Worm (Caenorhabditis elegans) whole organism, L2 larva: Measurements from ENCODE around the gene coh-4.

Experiments used
- C34F6.9 ChIP-seq: fragments of 150-350 bp; optimal IDR thresholded peaks from 2 replicates; lab custom pipeline; 2014; ENCODE audit warnings: missing biosample characterization, missing genetic modification characterization
- F13H6.1 ChIP-seq: sonication (generic microtip); optimal IDR thresholded peaks from 2 replicates; lab custom pipeline; 2016; ENCODE audit warnings: missing genetic modification characterization, missing compliant biosample characterization
- R02D3.7 ChIP-seq: fragments of 150-350 bp; optimal IDR thresholded peaks from 2 replicates; lab custom pipeline; 2014; ENCODE audit warnings: missing biosample characterization, missing genetic modification characterization
- Y55F3AM.14 ChIP-seq: fragments of 200-800 bp; sonication (Bioruptor generic); optimal IDR thresholded peaks from 2 replicates; lab custom pipeline; 2018; ENCODE audit warnings: mild to moderate bottlenecking, missing genetic modification characterization, missing compliant biosample characterization
- ZK546.5 ChIP-seq: sonication (generic microtip); optimal IDR thresholded peaks from 2 replicates; lab custom pipeline; 2017; ENCODE audit warnings: missing biosample characterization, missing genetic modification characterization
- aly-2 ChIP-seq: fragments of 150-350 bp; optimal IDR thresholded peaks from 2 replicates; lab custom pipeline; 2014; ENCODE audit warnings: missing biosample characterization, missing genetic modification characterization
- ama-1 ChIP-seq: fragments of 150-350 bp; optimal IDR thresholded peaks from 2 replicates; lab custom pipeline; 2018; ENCODE audit warnings: inconsistent platforms
- blmp-1 ChIP-seq: sonication (generic microtip); optimal IDR thresholded peaks from 2 replicates; lab custom pipeline; 2017; ENCODE audit warnings: missing genetic modification characterization, mild to moderate bottlenecking, missing compliant biosample characterization, antibody characterized with exemption, moderate library complexity; ENCODE audit not compliant: insufficient read depth
- ceh-16 ChIP-seq: fragments of 150-350 bp; optimal IDR thresholded peaks from 2 replicates; lab custom pipeline; 2014; ENCODE audit warnings: missing biosample characterization, missing genetic modification characterization
- ceh-82 ChIP-seq: fragments of 150-350 bp; optimal IDR thresholded peaks from 2 replicates; lab custom pipeline; 2014; ENCODE audit warnings: missing biosample characterization, missing genetic modification characterization
- crh-2 ChIP-seq: sonication (generic microtip); optimal IDR thresholded peaks from 2 replicates; lab custom pipeline; 2017; ENCODE audit warnings: missing biosample characterization, missing genetic modification characterization
- dmd-4 ChIP-seq: sonication (generic microtip); optimal IDR thresholded peaks from 2 replicates; lab custom pipeline; 2017; ENCODE audit warnings: missing biosample characterization, missing genetic modification characterization
- egl-27 ChIP-seq: sonication (generic microtip); optimal IDR thresholded peaks from 3 replicates; lab custom pipeline; 2017; ENCODE audit warnings: missing biosample characterization, missing genetic modification reagents, missing genetic modification characterization
- elt-1 ChIP-seq: fragments of 150-350 bp; optimal IDR thresholded peaks from 2 replicates; lab custom pipeline; 2014; ENCODE audit warnings: missing biosample characterization, missing genetic modification characterization
- fos-1 ChIP-seq: fragments of 150-350 bp; optimal IDR thresholded peaks from 2 replicates; lab custom pipeline; 2014; ENCODE audit warnings: missing biosample characterization, missing genetic modification characterization
- gmeb-1 ChIP-seq: fragments of 150-350 bp; optimal IDR thresholded peaks from 2 replicates; lab custom pipeline; 2014; ENCODE audit warnings: missing biosample characterization, missing genetic modification characterization
- lin-13 ChIP-seq: fragments of 150-350 bp; optimal IDR thresholded peaks from 2 replicates; lab custom pipeline; 2014; ENCODE audit warnings: missing biosample characterization, missing genetic modification reagents, missing genetic modification characterization
- lin-39 ChIP-seq: fragments of 150-350 bp; optimal IDR thresholded peaks from 2 replicates; lab custom pipeline; 2014; ENCODE audit warnings: missing biosample characterization, missing genetic modification reagents, missing genetic modification characterization
- lsy-2 ChIP-seq, 2 experiments: fragments of 150-350 bp in 1 of 2; sonication (generic microtip) in 1 of 2; optimal IDR thresholded peaks; 2 replicates each; lab custom pipeline; 2014 to 2017; ENCODE audit warnings: missing biosample characterization in 2 of 2, missing genetic modification characterization in 2 of 2
- mab-5 ChIP-seq: fragments of 150-350 bp; optimal IDR thresholded peaks from 2 replicates; lab custom pipeline; 2014; ENCODE audit warnings: missing biosample characterization, missing genetic modification characterization
- mbf-1 ChIP-seq: sonication (generic microtip); optimal IDR thresholded peaks from 2 replicates; lab custom pipeline; 2017; ENCODE audit warnings: missing biosample characterization, missing genetic modification characterization
- mdl-1 ChIP-seq, 2 experiments: fragments of 150-350 bp in 1 of 2; sonication (generic microtip) in 1 of 2; optimal IDR thresholded peaks; 2 replicates each; lab custom pipeline; 2017; ENCODE audit warnings: missing biosample characterization in 2 of 2, missing genetic modification characterization in 2 of 2
- nhr-10 ChIP-seq: sonication (generic microtip); optimal IDR thresholded peaks from 2 replicates; lab custom pipeline; 2017; ENCODE audit warnings: missing biosample characterization, missing genetic modification characterization
- nhr-12 ChIP-seq: fragments of 150-350 bp; optimal IDR thresholded peaks from 2 replicates; lab custom pipeline; 2014; ENCODE audit warnings: missing biosample characterization, missing genetic modification characterization
- nhr-129 ChIP-seq: fragments of 150-350 bp; optimal IDR thresholded peaks from 2 replicates; lab custom pipeline; 2014; ENCODE audit warnings: missing biosample characterization, missing genetic modification characterization
- nhr-21 ChIP-seq: fragments of 150-350 bp; optimal IDR thresholded peaks from 2 replicates; lab custom pipeline; 2014; ENCODE audit warnings: missing biosample characterization, missing genetic modification characterization
- nhr-23 ChIP-seq: fragments of 150-350 bp; optimal IDR thresholded peaks from 2 replicates; lab custom pipeline; 2014; ENCODE audit warnings: missing biosample characterization, missing genetic modification reagents, missing genetic modification characterization
- nhr-237 ChIP-seq: fragments of 150-350 bp; optimal IDR thresholded peaks from 2 replicates; lab custom pipeline; 2014; ENCODE audit warnings: missing biosample characterization, missing genetic modification characterization
- nhr-25 ChIP-seq: fragments of 150-350 bp; sonication (generic microtip); optimal IDR thresholded peaks from 3 replicates; lab custom pipeline; 2014; ENCODE audit warnings: missing biosample characterization, missing genetic modification characterization
- nhr-6 ChIP-seq: fragments of 150-350 bp; optimal IDR thresholded peaks from 2 replicates; lab custom pipeline; 2014; ENCODE audit warnings: missing biosample characterization, missing genetic modification characterization
- peb-1 ChIP-seq: fragments of 150-350 bp; optimal IDR thresholded peaks from 2 replicates; lab custom pipeline; 2014; ENCODE audit warnings: missing biosample characterization, missing genetic modification characterization
- sem-4 ChIP-seq: fragments of 150-350 bp; optimal IDR thresholded peaks from 2 replicates; lab custom pipeline; 2014; ENCODE audit warnings: missing biosample characterization, missing genetic modification reagents, missing genetic modification characterization
- skn-1 ChIP-seq: sonication (generic microtip); optimal IDR thresholded peaks from 2 replicates; lab custom pipeline; 2017; ENCODE audit warnings: missing biosample characterization, missing genetic modification characterization
- sma-3 ChIP-seq: sonication (generic microtip); optimal IDR thresholded peaks from 2 replicates; lab custom pipeline; 2016; ENCODE audit warnings: missing genetic modification reagents, missing genetic modification characterization, missing compliant biosample characterization
- sma-9 ChIP-seq, 2 experiments: fragments of 150-350 bp in 1 of 2; sonication (generic microtip) in 1 of 2; optimal IDR thresholded peaks; 2 replicates each; lab custom pipeline; 2014 to 2016; ENCODE audit warnings: missing genetic modification characterization in 2 of 2, mild to moderate bottlenecking in 1 of 2, missing biosample characterization in 1 of 2, missing compliant biosample characterization in 1 of 2, missing genetic modification reagents in 1 of 2, moderate library complexity in 1 of 2
- snpc-4 ChIP-seq: fragments of 150-350 bp; optimal IDR thresholded peaks from 2 replicates; lab custom pipeline; 2014; ENCODE audit warnings: missing biosample characterization, missing genetic modification characterization
- unc-39 ChIP-seq: fragments of 150-350 bp; optimal IDR thresholded peaks from 2 replicates; lab custom pipeline; 2014; ENCODE audit warnings: missing biosample characterization, missing genetic modification characterization
- unc-55 ChIP-seq: fragments of 150-350 bp; sonication (generic microtip); optimal IDR thresholded peaks from 3 replicates; lab custom pipeline; 2014; ENCODE audit warnings: missing biosample characterization, missing genetic modification reagents, missing genetic modification characterization
- zag-1 ChIP-seq: fragments of 150-350 bp; optimal IDR thresholded peaks from 2 replicates; lab custom pipeline; 2014; ENCODE audit warnings: missing biosample characterization, missing genetic modification characterization
- ztf-1 ChIP-seq: fragments of 200-800 bp; sonication (Bioruptor generic); conservative IDR thresholded peaks from 2 replicates; pipeline ENCODE4 v1.3.6; 2022; ENCODE audit warnings: missing genetic modification characterization, missing compliant biosample characterization
- ztf-11 ChIP-seq: sonication (generic microtip); optimal IDR thresholded peaks from 2 replicates; lab custom pipeline; 2017; ENCODE audit warnings: missing biosample characterization, missing genetic modification characterization

coh-4 gene

DNA sequence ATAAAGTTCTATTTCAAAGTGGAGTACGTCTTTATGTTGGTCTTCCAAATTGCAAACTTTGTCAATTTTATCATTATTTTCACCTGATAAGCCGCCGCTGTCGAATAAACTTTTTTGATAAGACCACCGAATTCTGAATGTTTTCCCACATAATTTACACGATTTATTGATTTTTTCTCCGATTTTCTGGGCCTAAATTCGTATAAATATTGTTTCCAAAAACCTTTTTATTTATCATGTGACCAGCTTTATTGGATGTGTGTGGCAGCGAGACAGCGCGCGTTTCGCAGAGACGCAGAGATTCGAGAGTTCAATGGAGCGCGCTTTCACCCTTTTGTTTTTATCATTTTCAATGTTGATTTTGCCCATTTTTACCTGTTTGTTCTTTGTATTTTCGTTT is 32.4 kb downstream of the coh-4 start (continued):
- TF ChIP-seq nhr-25 (tag; lab: Kevin White, UChicago): peak; percentile 91
- TF ChIP-seq skn-1 (tag; lab: Kevin White, UChicago): no peak
- peak; percentile 78 for TF ChIP-seq sma-3 (GFP tag; lab: Kevin White, UChicago)
- peak; percentile 89 for TF ChIP-seq sma-9 (GFP tag; optimal IDR thresholded peaks at IDR 0.05; lab: Kevin White, UChicago)
- no peak for TF ChIP-seq sma-9 (tag; optimal IDR thresholded peaks at IDR 0.05; lab: Kevin White, UChicago)
- no peak for TF ChIP-seq R02D3.7 (tag; lab: Kevin White, UChicago)
- no peak for TF ChIP-seq ztf-1 (GFP tag; lab: Robert Waterston, UW)
- TF ChIP-seq nhr-10: no peak
- TF ChIP-seq aly-2 (tag; lab: Kevin White, UChicago): no peak
- TF ChIP-seq, all 48 proteins: peak for 23

DNA sequence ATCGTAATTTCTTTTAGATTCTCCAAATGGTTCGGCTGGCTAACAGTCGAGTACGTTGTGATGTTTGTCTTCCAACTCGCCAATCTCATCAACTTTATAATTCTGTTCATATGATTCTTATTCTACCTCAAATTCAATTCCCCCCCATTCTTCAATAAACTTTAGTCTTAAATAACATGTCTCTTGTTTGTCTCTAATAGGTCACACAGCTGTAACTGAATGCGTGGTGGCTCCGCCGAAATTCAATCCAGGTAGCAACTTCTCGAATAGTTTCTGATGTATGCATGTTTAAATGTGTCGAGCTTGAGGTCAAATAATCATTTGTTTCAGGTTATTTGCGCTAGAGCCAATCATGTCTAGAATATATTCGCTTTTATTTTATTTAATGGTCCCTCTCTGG is 36.8 kb downstream of the coh-4 start, which contains the start of gene lgc-29:
TSS of gene lgc-29 (plus strand) at position 301 of the 400 bp plus-strand sequence.
- no peak for TF ChIP-seq nhr-237 (tag; lab: Kevin White, UChicago)
- TF ChIP-seq mbf-1 (tag; lab: Kevin White, UChicago): no peak
- no peak for TF ChIP-seq nhr-6 (tag; lab: Kevin White, UChicago)
- no peak for TF ChIP-seq ceh-82 (tag; lab: Kevin White, UChicago)
- no peak for TF ChIP-seq R02D3.7 (tag; lab: Kevin White, UChicago)
- TF ChIP-seq nhr-23: no peak
- no peak for TF ChIP-seq Y55F3AM.14 (GFP tag; lab: Kevin White, UChicago)
- no peak for TF ChIP-seq peb-1
- no peak for TF ChIP-seq ceh-16 (tag; lab: Kevin White, UChicago)
- TF ChIP-seq nhr-12 (tag; lab: Kevin White, UChicago): no peak
- no peak for TF ChIP-seq dmd-4 (tag; lab: Kevin White, UChicago)
- TF ChIP-seq aly-2 (tag; lab: Kevin White, UChicago): no peak
- TF ChIP-seq nhr-10: no peak
- TF ChIP-seq sma-9 (GFP tag; optimal IDR thresholded peaks at IDR 0.05; lab: Kevin White, UChicago): no peak
- TF ChIP-seq sma-9 (tag; optimal IDR thresholded peaks at IDR 0.05; lab: Kevin White, UChicago): no peak
- no peak for TF ChIP-seq crh-2 (tag; lab: Kevin White, UChicago)
- TF ChIP-seq ZK546.5 (tag; lab: Kevin White, UChicago): no peak
- TF ChIP-seq, all 48 proteins: peak for 0

DNA sequence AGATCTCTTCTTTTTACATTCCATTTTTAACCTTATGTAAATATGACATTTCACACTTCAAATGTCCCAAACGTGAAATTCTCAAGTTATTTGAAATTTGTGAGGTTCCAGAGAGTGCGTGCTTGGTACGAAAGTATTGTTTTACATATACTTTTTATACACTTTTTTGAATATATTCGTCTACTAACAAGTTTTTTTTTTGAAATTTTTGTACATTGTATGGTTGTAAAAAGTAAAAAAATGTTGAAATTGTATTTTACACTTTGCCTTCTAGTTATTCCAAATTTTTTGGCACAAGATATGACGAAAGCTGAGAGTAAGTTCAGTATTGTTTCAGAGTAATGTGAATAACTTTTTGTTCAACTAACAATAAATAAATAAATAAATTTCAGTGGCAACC is 40.7 kb downstream of the coh-4 start, which contains the start of gene lgc-1:
TSS of gene lgc-1 (plus strand) at position 301 of the 400 bp plus-strand sequence.
- TF ChIP-seq sma-3 (GFP tag; lab: Kevin White, UChicago): no peak
- TF ChIP-seq sem-4: no peak
- TF ChIP-seq Y55F3AM.14 (GFP tag; lab: Kevin White, UChicago): no peak
- no peak for TF ChIP-seq crh-2 (tag; lab: Kevin White, UChicago)
- TF ChIP-seq lin-39 (tag; lab: Kevin White, UChicago): no peak
- TF ChIP-seq mdl-1 (tag; optimal IDR thresholded peaks at IDR 0.05; lab: Kevin White, UChicago): no peak
- no peak for TF ChIP-seq nhr-12 (tag; lab: Kevin White, UChicago)
- no peak for TF ChIP-seq unc-39 (tag; lab: Kevin White, UChicago)
- TF ChIP-seq fos-1 (tag; lab: Kevin White, UChicago): no peak
- no peak for TF ChIP-seq nhr-21
- no peak for TF ChIP-seq ceh-82 (tag; lab: Kevin White, UChicago)
- no peak for TF ChIP-seq R02D3.7 (tag; lab: Kevin White, UChicago)
- TF ChIP-seq blmp-1 (tag; lab: Kevin White, UChicago): no peak
- TF ChIP-seq lsy-2 (tag; optimal IDR thresholded peaks at IDR 0.05; lab: Kevin White, UChicago): no peak
- no peak for TF ChIP-seq sma-9 (GFP tag; optimal IDR thresholded peaks at IDR 0.05; lab: Kevin White, UChicago)
- no peak for TF ChIP-seq sma-9 (tag; optimal IDR thresholded peaks at IDR 0.05; lab: Kevin White, UChicago)
- no peak for TF ChIP-seq unc-55 (GFP tag; lab: Kevin White, UChicago)

DNA sequence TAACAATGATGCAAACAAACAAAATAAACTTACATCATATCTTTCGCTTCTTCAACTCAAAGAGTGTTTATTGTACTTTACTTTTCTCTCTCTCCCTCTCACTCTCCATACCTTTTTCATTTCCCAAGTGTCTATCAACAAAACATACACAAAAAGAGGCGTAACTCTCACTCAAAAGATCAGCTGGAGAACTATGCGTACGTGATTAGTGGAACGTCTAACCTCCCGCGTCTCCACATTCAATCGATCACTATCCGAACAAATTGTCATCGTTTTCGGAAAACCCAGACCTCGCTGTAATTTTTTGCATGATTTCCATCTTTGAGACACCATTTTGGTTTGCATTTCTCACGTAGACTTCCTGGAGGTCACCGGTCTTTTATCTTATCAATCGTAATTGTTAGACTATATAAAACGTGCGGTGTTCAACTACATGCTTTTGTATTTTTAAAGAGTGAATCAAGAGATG is 43.9 kb downstream of the coh-4 start, which contains the start of gene nhr-57:
TSS of gene nhr-57 (plus strand) at position 419 of the 469 bp plus-strand sequence.
- peak; percentile 73 for TF ChIP-seq fos-1 (tag; lab: Kevin White, UChicago)
- peak in 1 of 2 experiments; percentile 40 for TF ChIP-seq mdl-1 (tag; optimal IDR thresholded peaks at IDR 0.05; lab: Kevin White, UChicago)
- TF ChIP-seq Y55F3AM.14 (GFP tag; lab: Kevin White, UChicago): peak; percentile 86
- TF ChIP-seq sma-3 (GFP tag; lab: Kevin White, UChicago): peak; percentile 89
- TF ChIP-seq sem-4: peak; percentile 61
- TF ChIP-seq elt-1 (tag; lab: Kevin White, UChicago): no peak
- no peak for TF ChIP-seq ztf-11
- peak; percentile 87 for TF ChIP-seq nhr-21
- peak; percentile 51 for TF ChIP-seq crh-2 (tag; lab: Kevin White, UChicago)
- peak; percentile 67 for TF ChIP-seq nhr-6 (tag; lab: Kevin White, UChicago)
- TF ChIP-seq mab-5: no peak
- peak; percentile 93 for TF ChIP-seq sma-9 (GFP tag; optimal IDR thresholded peaks at IDR 0.05; lab: Kevin White, UChicago)
- no peak for TF ChIP-seq sma-9 (tag; optimal IDR thresholded peaks at IDR 0.05; lab: Kevin White, UChicago)
- TF ChIP-seq snpc-4: no peak
- peak; percentile 31 for TF ChIP-seq lin-13 (GFP tag; lab: Kevin White, UChicago)
- peak; percentile 62 for TF ChIP-seq gmeb-1 (tag; lab: Kevin White, UChicago)
- peak; percentile 86 for TF ChIP-seq nhr-25 (tag; lab: Kevin White, UChicago)
- TF ChIP-seq zag-1: no peak
- TF ChIP-seq C34F6.9: peak; percentile 51
- TF ChIP-seq blmp-1 (tag; lab: Kevin White, UChicago): peak; percentile 72
- TF ChIP-seq F13H6.1 (tag; lab: Kevin White, UChicago): peak; percentile 82
- peak; percentile 72 for TF ChIP-seq skn-1 (tag; lab: Kevin White, UChicago)
- no peak for TF ChIP-seq nhr-23
- TF ChIP-seq unc-55 (GFP tag; lab: Kevin White, UChicago): peak; percentile 19
- TF ChIP-seq ama-1 (lab: Kevin White, UChicago): no peak
- peak; percentile 60 for TF ChIP-seq egl-27
- no peak for TF ChIP-seq R02D3.7 (tag; lab: Kevin White, UChicago)
- no peak for TF ChIP-seq unc-39 (tag; lab: Kevin White, UChicago)
- TF ChIP-seq nhr-12 (tag; lab: Kevin White, UChicago): no peak
- TF ChIP-seq nhr-129 (tag; lab: Kevin White, UChicago): peak; percentile 96
